Fruit fly (Drosophila melanogaster) whole organism, embryonic: ENCODE data around the gene Jon99Fii.
A peak's percentile ranks its signal among the peaks of the same experiment; 100 is the strongest.

Source experiments
- ATbp ChIP-seq: fragments of 200-800 bp; sonication (Bioruptor generic); optimal IDR thresholded peaks from 2 replicates; lab custom pipeline; 2017; ENCODE audit warnings: missing biosample characterization, mild to moderate bottlenecking, missing genetic modification characterization, missing genetic modification reagents
- Ada2b ChIP-seq: fragments of 200-800 bp; sonication (Bioruptor generic); IDR thresholded peaks from 2 replicates; pipeline ENCODE4 v1.3.6; 2022; ENCODE audit warnings: missing biosample characterization, missing genetic modification characterization
- Asciz ChIP-seq: fragments of 200-800 bp; sonication (Bioruptor generic); optimal IDR thresholded peaks from 2 replicates; lab custom pipeline; 2017; ENCODE audit warnings: missing biosample characterization, mild to moderate bottlenecking, missing genetic modification characterization, missing genetic modification reagents
- Atf3 ChIP-seq: fragments of 200-800 bp; sonication (Bioruptor generic); optimal IDR thresholded peaks from 3 replicates; lab custom pipeline; 2016; ENCODE audit warnings: missing biosample characterization, missing genetic modification characterization
- Atf6 ChIP-seq: fragments of 200-800 bp; sonication (Bioruptor generic); IDR thresholded peaks from 2 replicates; pipeline ENCODE4 v1.3.6; 2022; ENCODE audit warnings: missing biosample characterization, missing genetic modification characterization
- B-H2 ChIP-seq: fragments of 200-800 bp; sonication (Bioruptor generic); optimal IDR thresholded peaks from 2 replicates; lab custom pipeline; 2018; ENCODE audit warnings: missing biosample characterization, mild to moderate bottlenecking, missing genetic modification characterization
- Bgb ChIP-seq: fragments of 200-800 bp; sonication (Bioruptor generic); IDR thresholded peaks from 2 replicates; pipeline ENCODE4 v1.3.6; 2022; ENCODE audit warnings: missing biosample characterization, missing genetic modification characterization; ENCODE audit not compliant: partially characterized antibody
- CG10147 ChIP-seq: fragments of 200-800 bp; sonication (Bioruptor generic); optimal IDR thresholded peaks from 2 replicates; lab custom pipeline; 2019; ENCODE audit warnings: missing biosample characterization, mild to moderate bottlenecking, missing genetic modification characterization, moderate library complexity
- CG10321 ChIP-seq: fragments of 200-800 bp; sonication (Bioruptor generic); IDR thresholded peaks from 2 replicates; pipeline ENCODE4 v1.3.6; 2022; ENCODE audit warnings: missing biosample characterization, missing genetic modification characterization
- CG10366 ChIP-seq: fragments of 200-800 bp; sonication (Bioruptor generic); IDR thresholded peaks from 2 replicates; pipeline ENCODE4 v1.3.6; 2022; ENCODE audit warnings: missing biosample characterization, missing genetic modification characterization
- CG11723 ChIP-seq: fragments of 200-800 bp; sonication (Bioruptor generic); optimal IDR thresholded peaks from 2 replicates; lab custom pipeline; 2017; ENCODE audit warnings: missing biosample characterization, mild to moderate bottlenecking, missing genetic modification characterization
- CG12104 ChIP-seq: fragments of 200-800 bp; sonication (Bioruptor generic); optimal IDR thresholded peaks from 3 replicates; lab custom pipeline; 2016; ENCODE audit warnings: missing biosample characterization, missing genetic modification characterization
- CG13296 ChIP-seq: fragments of 200-800 bp; sonication (Bioruptor generic); optimal IDR thresholded peaks from 3 replicates; lab custom pipeline; 2018; ENCODE audit warnings: missing biosample characterization, mild to moderate bottlenecking, missing genetic modification characterization
- CG13894 ChIP-seq: fragments of 200-800 bp; sonication (Bioruptor generic); optimal IDR thresholded peaks from 3 replicates; lab custom pipeline; 2018; ENCODE audit warnings: missing biosample characterization, mild to moderate bottlenecking, missing genetic modification characterization, moderate library complexity
- CG15269 ChIP-seq: fragments of 200-800 bp; sonication (Bioruptor generic); optimal IDR thresholded peaks from 2 replicates; lab custom pipeline; 2018; ENCODE audit warnings: missing biosample characterization, mild to moderate bottlenecking, missing genetic modification characterization, moderate library complexity
- CG15479 ChIP-seq: fragments of 200-800 bp; sonication (Bioruptor generic); optimal IDR thresholded peaks from 3 replicates; lab custom pipeline; 2019; ENCODE audit warnings: missing biosample characterization, mild to moderate bottlenecking, missing genetic modification characterization, moderate library complexity
- CG2889 ChIP-seq: fragments of 200-800 bp; sonication (Bioruptor generic); IDR thresholded peaks from 3 replicates; pipeline ENCODE4 v1.3.6; 2022; ENCODE audit warnings: missing biosample characterization, missing genetic modification characterization
- CG30431 ChIP-seq: fragments of 200-800 bp; sonication (Bioruptor generic); optimal IDR thresholded peaks from 2 replicates; lab custom pipeline; 2017; ENCODE audit warnings: missing biosample characterization, missing genetic modification characterization
- CG3163 ChIP-seq: fragments of 200-800 bp; sonication (Bioruptor generic); optimal IDR thresholded peaks from 3 replicates; lab custom pipeline; 2016; ENCODE audit warnings: missing biosample characterization, missing genetic modification characterization
- CG3838 ChIP-seq: fragments of 200-800 bp; sonication (Bioruptor generic); optimal IDR thresholded peaks from 3 replicates; lab custom pipeline; 2016; ENCODE audit warnings: missing biosample characterization, missing genetic modification characterization
- CG5953 ChIP-seq: fragments of 200-800 bp; sonication (Bioruptor generic); IDR thresholded peaks from 2 replicates; pipeline ENCODE4 v1.3.6; 2022; ENCODE audit warnings: missing biosample characterization, missing genetic modification characterization
- CG6689 ChIP-seq: fragments of 200-800 bp; sonication (Bioruptor generic); IDR thresholded peaks from 2 replicates; pipeline ENCODE4 v1.3.6; 2022; ENCODE audit warnings: missing biosample characterization, missing genetic modification characterization
- CG7745 ChIP-seq: fragments of 200-800 bp; sonication (Bioruptor generic); optimal IDR thresholded peaks from 2 replicates; lab custom pipeline; 2018; ENCODE audit warnings: missing biosample characterization, mild to moderate bottlenecking, missing genetic modification characterization, moderate library complexity
- Camta ChIP-seq: fragments of 200-800 bp; sonication (Bioruptor generic); optimal IDR thresholded peaks from 2 replicates; lab custom pipeline; 2016; ENCODE audit warnings: missing biosample characterization, missing genetic modification characterization
- Dref ChIP-seq: fragments of 200-800 bp; sonication (Bioruptor generic); IDR thresholded peaks from 2 replicates; pipeline ENCODE4 v1.3.6; 2022; ENCODE audit warnings: missing biosample characterization, missing genetic modification characterization
- HHEX ChIP-seq: fragments of 200-800 bp; sonication (Bioruptor generic); optimal IDR thresholded peaks from 3 replicates; lab custom pipeline; 2017; ENCODE audit warnings: missing biosample characterization, mild to moderate bottlenecking, missing genetic modification characterization, missing genetic modification reagents
- Lpt ChIP-seq: fragments of >200 bp; optimal IDR thresholded peaks from 2 replicates; lab custom pipeline; 2018; ENCODE audit warnings: missing biosample characterization, missing genetic modification characterization
- Med ChIP-seq: fragments of 200-800 bp; sonication (Bioruptor generic); peaks from one replicate; lab custom pipeline; 2016; ENCODE audit warnings: missing biosample characterization, missing genetic modification characterization, mild to moderate bottlenecking, inconsistent platforms, moderate library complexity
- Scr ChIP-seq: fragments of 200-800 bp; sonication (Bioruptor generic); IDR thresholded peaks from 2 replicates; pipeline ENCODE4 v1.3.6; 2022; ENCODE audit warnings: missing biosample characterization, missing genetic modification characterization; ENCODE audit not compliant: partially characterized antibody
- amos ChIP-seq: fragments of 200-800 bp; sonication (Bioruptor generic); IDR thresholded peaks from 2 replicates; pipeline ENCODE4 v1.3.6; 2022; ENCODE audit warnings: missing biosample characterization, missing genetic modification characterization; ENCODE audit not compliant: partially characterized antibody
- bigmax ChIP-seq: fragments of 200-800 bp; sonication (Bioruptor generic); optimal IDR thresholded peaks from 2 replicates; lab custom pipeline; 2018; ENCODE audit warnings: missing biosample characterization, mild to moderate bottlenecking, missing genetic modification characterization
- caup ChIP-seq: fragments of 200-800 bp; sonication (Bioruptor generic); optimal IDR thresholded peaks from 3 replicates; lab custom pipeline; 2017; ENCODE audit warnings: missing biosample characterization, mild to moderate bottlenecking, missing genetic modification characterization, moderate library complexity; ENCODE audit not compliant: severe bottlenecking
- chinmo ChIP-seq: fragments of 200-800 bp; sonication (Bioruptor generic); IDR thresholded peaks from 4 replicates; pipeline ENCODE4 v1.3.6; 2022; ENCODE audit warnings: missing biosample characterization, missing genetic modification characterization; ENCODE audit not compliant: partially characterized antibody
- crp ChIP-seq, 2 experiments: fragments of 200-800 bp; sonication (Bioruptor generic); optimal IDR thresholded peaks; 2 replicates in 1 of 2; 3 replicates in 1 of 2; lab custom pipeline; 2017; ENCODE audit warnings: missing biosample characterization in 2 of 2, missing genetic modification characterization in 2 of 2, mild to moderate bottlenecking in 1 of 2, moderate library complexity in 1 of 2
- dm ChIP-seq: fragments of 200-800 bp; sonication (Bioruptor generic); optimal IDR thresholded peaks from 3 replicates; lab custom pipeline; 2016; ENCODE audit warnings: missing biosample characterization, missing genetic modification characterization
- en ChIP-seq: fragments of 200-800 bp; sonication (Bioruptor generic); optimal IDR thresholded peaks from 2 replicates; lab custom pipeline; 2016; ENCODE audit warnings: missing biosample characterization, missing genetic modification characterization
- gcm2 ChIP-seq: fragments of 200-800 bp; sonication (Bioruptor generic); optimal IDR thresholded peaks from 2 replicates; lab custom pipeline; 2016; ENCODE audit warnings: missing biosample characterization, missing genetic modification characterization
- gfzf ChIP-seq: fragments of 200-800 bp; sonication (Bioruptor generic); optimal IDR thresholded peaks from 2 replicates; lab custom pipeline; 2016; ENCODE audit warnings: missing biosample characterization, mild to moderate bottlenecking, missing genetic modification characterization, moderate library complexity
- hkb ChIP-seq, 2 experiments: fragments of 200-800 bp in 1 of 2; fragments of >200 bp in 1 of 2; sonication (Bioruptor generic) in 1 of 2; IDR thresholded peaks in 1 of 2; optimal IDR thresholded peaks in 1 of 2; 2 replicates each; pipeline versions ENCODE4 v1.3.6 to Lab custom; 2017 to 2022; ENCODE audit warnings: missing biosample characterization in 1 of 2, missing genetic modification characterization in 1 of 2
- jumu ChIP-seq: fragments of 200-800 bp; sonication (Bioruptor generic); optimal IDR thresholded peaks from 3 replicates; lab custom pipeline; 2016; ENCODE audit warnings: missing biosample characterization, missing genetic modification characterization
- lmd ChIP-seq: fragments of 200-800 bp; sonication (Bioruptor generic); IDR thresholded peaks from 2 replicates; pipeline ENCODE4 v1.3.6; 2022; ENCODE audit warnings: missing biosample characterization, missing genetic modification characterization
- mirr ChIP-seq: fragments of 200-800 bp; sonication (Bioruptor generic); optimal IDR thresholded peaks from 3 replicates; lab custom pipeline; 2018; ENCODE audit warnings: missing biosample characterization, mild to moderate bottlenecking, missing genetic modification characterization
- pita ChIP-seq: fragments of 200-800 bp; sonication (Bioruptor generic); optimal IDR thresholded peaks from 2 replicates; lab custom pipeline; 2017; ENCODE audit warnings: missing biosample characterization, mild to moderate bottlenecking, missing genetic modification characterization
- psq ChIP-seq: fragments of 200-800 bp; sonication (Bioruptor generic); optimal IDR thresholded peaks from 2 replicates; lab custom pipeline; 2017; ENCODE audit warnings: missing biosample characterization, missing genetic modification characterization
- slbo ChIP-seq: fragments of 200-800 bp; sonication (Bioruptor generic); IDR thresholded peaks from 2 replicates; pipeline ENCODE4 v1.3.6; 2022; ENCODE audit warnings: missing biosample characterization, missing genetic modification characterization
- tap ChIP-seq: fragments of 200-800 bp; optimal IDR thresholded peaks from 3 replicates; lab custom pipeline; 2019; ENCODE audit warnings: missing biosample characterization, mild to moderate bottlenecking, missing genetic modification characterization, moderate library complexity
- unc-4 ChIP-seq: fragments of 200-800 bp; sonication (Bioruptor generic); IDR thresholded peaks from 2 replicates; pipeline ENCODE4 v1.3.6; 2022; ENCODE audit warnings: missing biosample characterization, missing genetic modification characterization; ENCODE audit not compliant: partially characterized antibody
- unpg ChIP-seq: fragments of 200-800 bp; sonication (Bioruptor generic); optimal IDR thresholded peaks from 3 replicates; lab custom pipeline; 2018; ENCODE audit warnings: missing biosample characterization, mild to moderate bottlenecking, missing genetic modification characterization, moderate library complexity
- wdn ChIP-seq: fragments of 200-800 bp; sonication (Bioruptor generic); IDR thresholded peaks from 2 replicates; pipeline ENCODE4 v1.3.6; 2022; ENCODE audit warnings: missing biosample characterization, missing genetic modification characterization

Gene Jon99Fii

DNA sequence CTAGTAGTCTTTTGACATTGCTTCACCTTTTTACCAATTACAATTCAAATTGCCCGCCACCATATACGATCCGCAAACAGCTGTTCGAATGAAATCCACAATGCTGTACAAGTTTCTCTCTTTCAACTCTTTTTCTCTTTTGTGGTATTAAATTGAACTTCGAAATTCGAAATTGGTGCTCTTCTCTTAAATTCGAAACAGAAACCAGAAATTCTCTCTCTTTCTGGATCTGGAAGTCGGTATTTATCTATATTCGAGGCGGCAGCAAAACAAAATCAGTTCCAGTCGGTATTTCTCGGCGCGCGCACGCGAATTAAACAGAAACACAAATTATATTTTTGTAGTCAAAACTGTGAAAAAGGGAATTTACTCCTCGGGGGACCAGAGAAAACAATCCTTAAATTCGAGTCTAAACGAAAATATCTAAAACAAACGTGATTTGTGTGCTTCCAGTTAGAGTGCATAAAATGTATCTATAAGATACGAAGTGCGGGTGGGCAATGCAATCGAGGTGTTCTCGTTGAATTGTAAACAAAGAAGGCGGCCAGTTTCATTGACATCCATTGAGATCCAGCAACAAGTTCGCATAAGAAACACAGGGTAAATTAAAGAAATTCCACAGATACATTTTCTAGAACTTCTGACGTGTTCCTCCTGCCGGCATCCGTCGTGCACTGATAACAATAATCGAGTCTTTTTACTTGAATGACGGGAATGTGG, 21.8 kb downstream of the Jon99Fii start, which contains the start of gene PH4alphaEFB (continued):
- TF ChIP-seq psq (GFP tag; lab: Kevin White, UChicago), result no peak
- TF ChIP-seq Lpt, result no peak
- TF ChIP-seq CG5953 (GFP tag; lab: Robert Waterston, UW), result 0 out of 2 replicates have a peak, but pooled peaks have one; percentile 15
- no peak for TF ChIP-seq Dref (GFP tag; lab: Robert Waterston, UW)
- no peak for TF ChIP-seq CG10366 (GFP tag; lab: Robert Waterston, UW)
- TF ChIP-seq Atf6 (GFP tag; lab: Robert Waterston, UW), result no peak
- TF ChIP-seq lmd, result no peak
- no peak for TF ChIP-seq bigmax
- TF ChIP-seq Bgb (GFP tag; lab: Robert Waterston, UW), result peak; percentile 47; the same call in 1 of the 2 replicates
- no peak; the same call in 1 of the 2 replicates for TF ChIP-seq unc-4 (GFP tag; lab: Robert Waterston, UW)
- peak; percentile 6 for TF ChIP-seq CG13296 (GFP tag; lab: Kevin White, UChicago)
- TF ChIP-seq CG10147 (GFP tag; lab: Kevin White, UChicago), result no peak
- TF ChIP-seq chinmo (GFP tag; lab: Robert Waterston, UW), result peak; percentile 56; the same call in 1 of the 4 replicates
- TF ChIP-seq CG11723 (GFP tag; lab: Kevin White, UChicago), result no peak
- TF ChIP-seq hkb (optimal IDR thresholded peaks at IDR 0.05; lab: Kevin White, UChicago), result no peak
- peak; percentile 34; the same call in 1 of the 2 replicates for TF ChIP-seq hkb (GFP tag; IDR thresholded peaks at IDR 0.05; lab: Robert Waterston, UW)
- TF ChIP-seq CG30431 (GFP tag; lab: Kevin White, UChicago), result no peak
- TF ChIP-seq CG13894, result no peak
- TF ChIP-seq HHEX (GFP tag; lab: Kevin White, UChicago), result no peak
- no peak for TF ChIP-seq amos
- peak; percentile 5 for TF ChIP-seq tap
- TF ChIP-seq ATbp (GFP tag; lab: Kevin White, UChicago), result no peak
- TF ChIP-seq CG3163 (GFP tag; lab: Kevin White, UChicago), result peak; percentile 99
- no peak for TF ChIP-seq caup (GFP tag; lab: Kevin White, UChicago)
- TF ChIP-seq CG6689 (GFP tag; lab: Robert Waterston, UW), result no peak
- no peak for TF ChIP-seq Camta (GFP tag; lab: Kevin White, UChicago)
- no peak for TF ChIP-seq gcm2
- peak; percentile 43 for TF ChIP-seq Med (GFP tag; lab: Kevin White, UChicago)
- no peak for TF ChIP-seq Ada2b (GFP tag; lab: Robert Waterston, UW)
- TF ChIP-seq Asciz (GFP tag; lab: Kevin White, UChicago), result no peak
- TF ChIP-seq B-H2 (GFP tag; lab: Kevin White, UChicago), result peak; percentile 7
- TF ChIP-seq CG2889 (GFP tag; lab: Robert Waterston, UW), result no peak
- TF ChIP-seq dm (GFP tag; lab: Kevin White, UChicago), result no peak
- peak; percentile 33 for TF ChIP-seq gfzf (GFP tag; lab: Kevin White, UChicago)
- no peak for TF ChIP-seq Scr
- no peak for TF ChIP-seq CG3838
- no peak for TF ChIP-seq CG12104
- peak; percentile 14 for TF ChIP-seq mirr
- no peak for TF ChIP-seq slbo (GFP tag; lab: Robert Waterston, UW)
- no peak for TF ChIP-seq unpg (GFP tag; lab: Kevin White, UChicago)
- no peak for TF ChIP-seq en (GFP tag; lab: Kevin White, UChicago)
- TF ChIP-seq crp (GFP tag; optimal IDR thresholded peaks at IDR 0.05; lab: Kevin White, UChicago), result peak; percentile 20 to 84
- TF ChIP-seq pita (GFP tag; lab: Kevin White, UChicago), result no peak
- TF ChIP-seq CG10321, result no peak
- no peak for TF ChIP-seq jumu
- no peak for TF ChIP-seq Atf3 (GFP tag; lab: Kevin White, UChicago)
- no peak for TF ChIP-seq wdn (GFP tag; lab: Robert Waterston, UW)
- no peak for TF ChIP-seq CG7745
- no peak for TF ChIP-seq CG15479
- no peak for TF ChIP-seq CG15269 (tag; lab: Kevin White, UChicago)
